Worm (Caenorhabditis elegans) whole organism, L1 larva: ENCODE data around the gene F29G9.1.

Experiments
- aha-1 ChIP-seq: fragments of 150-350 bp; optimal IDR thresholded peaks from 2 replicates; lab custom pipeline; 2014; ENCODE audit warnings: missing biosample characterization, missing genetic modification characterization
- ceh-63 ChIP-seq: fragments of 200-800 bp; sonication (Bioruptor generic); optimal IDR thresholded peaks from 2 replicates; lab custom pipeline; 2018; ENCODE audit warnings: mild to moderate bottlenecking, missing genetic modification characterization, missing compliant biosample characterization
- ceh-82 ChIP-seq, 3 experiments: fragments of 150-350 bp in 1 of 3; sonication (generic microtip) in 2 of 3; optimal IDR thresholded peaks; 2 replicates each; lab custom pipeline; 2014 to 2017; ENCODE audit warnings: missing biosample characterization in 3 of 3, missing genetic modification characterization in 3 of 3
- dpl-1 ChIP-seq, 3 experiments: fragments of 150-350 bp in 2 of 3; sonication (generic microtip) in 1 of 3; optimal IDR thresholded peaks; 2 replicates each; lab custom pipeline; 2014 to 2017; ENCODE audit warnings: missing biosample characterization in 3 of 3, missing genetic modification characterization in 3 of 3, missing genetic modification reagents in 3 of 3
- efl-3 ChIP-seq: fragments of 200-800 bp; sonication (Bioruptor generic); optimal IDR thresholded peaks from 2 replicates; lab custom pipeline; 2018; ENCODE audit warnings: mild to moderate bottlenecking, missing genetic modification characterization, missing compliant biosample characterization
- elt-2 ChIP-seq: sonication (generic microtip); optimal IDR thresholded peaks from 2 replicates; lab custom pipeline; 2016; ENCODE audit warnings: missing genetic modification characterization, mild to moderate bottlenecking, inconsistent platforms, missing compliant biosample characterization, missing genetic modification reagents
- lin-13 ChIP-seq: fragments of 150-350 bp; optimal IDR thresholded peaks from 2 replicates; lab custom pipeline; 2014; ENCODE audit warnings: missing biosample characterization, missing genetic modification reagents, missing genetic modification characterization
- lin-39 ChIP-seq: fragments of 150-350 bp; optimal IDR thresholded peaks from 2 replicates; lab custom pipeline; 2014; ENCODE audit warnings: missing biosample characterization, missing genetic modification reagents, missing genetic modification characterization
- lsy-2 ChIP-seq, 2 experiments: fragments of 150-350 bp; optimal IDR thresholded peaks; 2 replicates each; lab custom pipeline; 2014; ENCODE audit warnings: missing biosample characterization in 2 of 2, missing genetic modification characterization in 2 of 2
- nhr-11 ChIP-seq: fragments of 150-350 bp; optimal IDR thresholded peaks from 2 replicates; lab custom pipeline; 2014; ENCODE audit warnings: missing biosample characterization, missing genetic modification characterization
- nhr-76 ChIP-seq: sonication (generic microtip); optimal IDR thresholded peaks from 2 replicates; lab custom pipeline; 2017; ENCODE audit warnings: missing biosample characterization, missing genetic modification characterization
- skn-1 ChIP-seq: fragments of 150-350 bp; optimal IDR thresholded peaks from 2 replicates; lab custom pipeline; 2014; ENCODE audit warnings: missing biosample characterization, missing genetic modification characterization
- ztf-4 ChIP-seq: fragments of 150-350 bp; optimal IDR thresholded peaks from 2 replicates; lab custom pipeline; 2014; ENCODE audit warnings: missing biosample characterization, missing genetic modification characterization

DNA sequence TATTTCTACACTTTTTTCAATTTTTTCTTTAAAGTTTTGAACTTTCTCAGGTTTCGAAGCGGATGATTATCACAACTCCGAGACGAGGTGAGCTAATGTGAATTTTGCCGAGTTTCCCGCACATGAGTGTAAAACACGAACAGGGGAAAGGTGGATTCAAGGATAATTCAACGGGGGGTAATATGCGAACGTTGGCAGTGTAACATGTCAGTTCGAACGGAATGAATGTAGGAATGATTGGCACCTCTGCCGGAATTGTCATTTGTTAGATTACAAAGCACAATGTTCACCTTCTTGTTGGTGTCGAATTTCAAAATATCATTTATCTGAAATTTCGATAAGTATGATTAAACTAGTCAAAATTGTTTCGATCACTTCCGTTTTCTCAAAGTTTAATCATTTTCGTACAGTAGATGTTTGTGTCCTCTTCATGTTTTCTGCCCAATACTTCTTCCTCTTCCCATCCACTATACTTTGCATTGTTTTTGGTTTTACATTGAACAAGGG, 19.9 kb upstream of the F29G9.1 start, which contains the start of gene picc-1:
- TF ChIP-seq ceh-82 (tag; optimal IDR thresholded peaks at IDR 0.05; lab: Kevin White, UChicago) (no peak), ztf-4 (no peak), efl-3 (no peak), aha-1 (no peak), lin-39 (no peak), elt-2 (tag; lab: Kevin White, UChicago) (peak; percentile 13), ceh-63 (GFP tag; lab: Kevin White, UChicago) (no peak), dpl-1 (GFP tag; optimal IDR thresholded peaks at IDR 0.05; lab: Kevin White, UChicago) (no peak), skn-1 (tag; lab: Kevin White, UChicago) (no peak), nhr-11 (no peak), nhr-76 (tag; lab: Kevin White, UChicago) (no peak), lin-13 (GFP tag; lab: Kevin White, UChicago) (no peak), lsy-2 (tag; optimal IDR thresholded peaks at IDR 0.05; lab: Kevin White, UChicago) (no peak)
